Fruit fly (Drosophila melanogaster) whole organism, embryonic: Measurements from ENCODE around the gene CG5346.

Source experiments
- CG18476 ChIP-seq: fragments of 200-800 bp; sonication (Bioruptor generic); optimal IDR thresholded peaks from 2 replicates; lab custom pipeline; 2016; ENCODE audit warnings: missing biosample characterization, mild to moderate bottlenecking, missing genetic modification characterization
- CG6272 ChIP-seq: fragments of 200-800 bp; sonication (Bioruptor generic); IDR thresholded peaks from 2 replicates; pipeline ENCODE4 v1.3.6; 2022; ENCODE audit warnings: missing biosample characterization, missing genetic modification characterization
- Dbx ChIP-seq: fragments of 200-800 bp; sonication (Bioruptor generic); IDR thresholded peaks from 3 replicates; pipeline ENCODE4 v1.3.6; 2022; ENCODE audit warnings: missing biosample characterization, missing genetic modification characterization
- Dfd ChIP-seq, 2 experiments: fragments of >200 bp; optimal IDR thresholded peaks; 2 replicates each; lab custom pipeline; 2017; ENCODE audit warnings: missing biosample characterization in 2 of 2, missing genetic modification characterization in 2 of 2
- TFAM ChIP-seq: fragments of 200-800 bp; sonication (Bioruptor generic); optimal IDR thresholded peaks from 2 replicates; lab custom pipeline; 2017; ENCODE audit warnings: missing biosample characterization, missing genetic modification characterization, inconsistent platforms
- ac ChIP-seq: fragments of 200-800 bp; sonication (Bioruptor generic); optimal IDR thresholded peaks from 3 replicates; lab custom pipeline; 2017; ENCODE audit warnings: missing biosample characterization, mild to moderate bottlenecking, missing genetic modification characterization
- fd102C ChIP-seq: fragments of 200-800 bp; sonication (Bioruptor generic); optimal IDR thresholded peaks from 2 replicates; lab custom pipeline; 2018; ENCODE audit warnings: missing biosample characterization, mild to moderate bottlenecking, missing genetic modification characterization, moderate library complexity
- grau ChIP-seq: fragments of 200-800 bp; optimal IDR thresholded peaks from 3 replicates; lab custom pipeline; 2019; ENCODE audit warnings: missing biosample characterization, mild to moderate bottlenecking, missing genetic modification characterization, moderate library complexity
- unc-4 ChIP-seq: fragments of 200-800 bp; sonication (Bioruptor generic); IDR thresholded peaks from 2 replicates; pipeline ENCODE4 v1.3.6; 2022; ENCODE audit warnings: missing biosample characterization, missing genetic modification characterization; ENCODE audit not compliant: partially characterized antibody

dm6 chr3R:22488855-22489254 lies 39.6 kb downstream of the CG5346 start, which contains the start of gene CG5376:
- no peak for TF ChIP-seq CG18476 (GFP tag; lab: Kevin White, UChicago)
- TF ChIP-seq fd102C (GFP tag; lab: Kevin White, UChicago) = no peak
- no peak for TF ChIP-seq grau (tag; lab: Kevin White, UChicago)
- no peak for TF ChIP-seq Dbx (GFP tag; lab: Robert Waterston, UW)
- no peak for TF ChIP-seq TFAM (GFP tag; lab: Kevin White, UChicago)
- no peak for TF ChIP-seq unc-4 (GFP tag; lab: Robert Waterston, UW)
- TF ChIP-seq Dfd (GFP tag; optimal IDR thresholded peaks at IDR 0.05; lab: Kevin White, UChicago) = no peak
- no peak for TF ChIP-seq CG6272 (GFP tag; lab: Robert Waterston, UW)
- TF ChIP-seq ac = no peak
